Worm (Caenorhabditis elegans) whole organism, L2 larva: Measurements from ENCODE around the gene str-168.

Experiments
- ZK546.5 ChIP-seq: sonication (generic microtip); optimal IDR thresholded peaks from 2 replicates; lab custom pipeline; 2017; ENCODE audit warnings: missing biosample characterization, missing genetic modification characterization
- nhr-12 ChIP-seq: fragments of 150-350 bp; optimal IDR thresholded peaks from 2 replicates; lab custom pipeline; 2014; ENCODE audit warnings: missing biosample characterization, missing genetic modification characterization

ce11 chrIV:4930754-4931322 lies 7.9 kb upstream of the str-168 start:
- TF ChIP-seq ZK546.5 (tag; lab: Kevin White, UChicago) (no peak), nhr-12 (no peak)
